Fruit fly (Drosophila melanogaster): Measurements from ENCODE around the gene Ugt36E1.

The Ugt36E1 gene

dm6 chr2L:18808754-18809329 lies 17.7 kb upstream of the Ugt36E1 start (continued):
- TF ChIP-seq CG4424 (GFP tag; optimal IDR thresholded peaks at IDR 0.05) (peak; percentile 26), CG12659 (GFP tag; optimal IDR thresholded peaks at IDR 0.05) (no peak), pan (optimal IDR thresholded peaks at IDR 0.05) (no peak), pan (GFP tag; optimal IDR thresholded peaks at IDR 0.05 in 1 of 2, IDR thresholded peaks at IDR 0.05 in 1 of 2) (no peak), chm (GFP tag; IDR thresholded peaks at IDR 0.05) (0 out of 2 replicates have a peak, but pooled peaks have one; percentile 18), ci (GFP tag; IDR thresholded peaks at IDR 0.05) (peak; percentile 53; the same call in 1 of the 3 replicates), Awh (GFP tag; IDR thresholded peaks at IDR 0.05) (peak; percentile 57; the same call in 1 of the 2 replicates), CG18262 (tag; optimal IDR thresholded peaks at IDR 0.05) (peak; percentile 38), Ssrp (tag; optimal IDR thresholded peaks at IDR 0.05) (peak; percentile 1), repo (GFP tag; optimal IDR thresholded peaks at IDR 0.05) (no peak), dysf (GFP tag; IDR thresholded peaks at IDR 0.05) (peak; percentile 24; the same call in 1 of the 3 replicates), CG9727 (GFP tag; optimal IDR thresholded peaks at IDR 0.05) (peak; percentile 60), CG17385 (GFP tag; optimal IDR thresholded peaks at IDR 0.05) (peak; percentile 9), gcm2 (GFP tag; optimal IDR thresholded peaks at IDR 0.05) (no peak), MTF-1 (GFP tag; optimal IDR thresholded peaks at IDR 0.05; ENCODE audit: borderline replicate concordance) (no peak), CG7839 (tag; optimal IDR thresholded peaks at IDR 0.05) (peak; percentile 36), CG10979 (tag; optimal IDR thresholded peaks at IDR 0.05) (peak; percentile 50), pum (GFP tag; optimal IDR thresholded peaks at IDR 0.05) (no peak), CG18599 (GFP tag; optimal IDR thresholded peaks at IDR 0.05) (peak; percentile 26), sens (GFP tag) (peak; percentile 65), CG30403 (GFP tag; optimal IDR thresholded peaks at IDR 0.05) (peak; percentile 31), CG12391 (tag; optimal IDR thresholded peaks at IDR 0.05) (peak; percentile 30), gce (GFP tag; IDR thresholded peaks at IDR 0.05) (0 out of 3 replicates have a peak, but pooled peaks have one; percentile 40), CG15269 (tag; optimal IDR thresholded peaks at IDR 0.05) (peak; percentile 19), Sox102F (GFP tag; optimal IDR thresholded peaks at IDR 0.05) (peak; percentile 8), Mrtf (GFP tag; IDR thresholded peaks at IDR 0.05) (no peak), Xrp1 (GFP tag; IDR thresholded peaks at IDR 0.05) (peak; percentile 61), CG15696 (tag; optimal IDR thresholded peaks at IDR 0.05) (peak; percentile 3)

- TF ChIP-seq gsb-n (tag; optimal IDR thresholded peaks at IDR 0.05) (peak; percentile 67), CG2889 (GFP tag; IDR thresholded peaks at IDR 0.05) (no peak), Antp (GFP tag; optimal IDR thresholded peaks at IDR 0.05) (no peak), Max (GFP tag; optimal IDR thresholded peaks at IDR 0.05) (no peak), CG4707 (GFP tag; optimal IDR thresholded peaks at IDR 0.05) (no peak), schlank (tag; optimal IDR thresholded peaks at IDR 0.05) (no peak), HLH3B (GFP tag; IDR thresholded peaks at IDR 0.05) (no peak), sug (tag; optimal IDR thresholded peaks at IDR 0.05) (no peak), Nf-YC (tag; optimal IDR thresholded peaks at IDR 0.05) (no peak), klu (GFP tag; IDR thresholded peaks at IDR 0.05) (no peak), CG31388 (GFP tag; optimal IDR thresholded peaks at IDR 0.05) (no peak), Eip74EF (GFP tag; optimal IDR thresholded peaks at IDR 0.05) (no peak), CG11560 (tag; IDR thresholded peaks at IDR 0.05) (no peak), Hey (tag; optimal IDR thresholded peaks at IDR 0.05) (peak; percentile 62), croc (GFP tag; conservative IDR thresholded peaks at IDR 0.05) (no peak), en (GFP tag; optimal IDR thresholded peaks at IDR 0.05) (no peak), pros (GFP tag; optimal IDR thresholded peaks at IDR 0.05) (peak; percentile 10), crc (GFP tag; optimal IDR thresholded peaks at IDR 0.05) (no peak), Sox102F (GFP tag; optimal IDR thresholded peaks at IDR 0.05) (no peak), dpn (GFP tag; optimal IDR thresholded peaks at IDR 0.05) (no peak), CG31365 (tag; optimal IDR thresholded peaks at IDR 0.05) (no peak), CG17802 (tag; optimal IDR thresholded peaks at IDR 0.05) (no peak), trem (tag; optimal IDR thresholded peaks at IDR 0.05) (no peak), odd (GFP tag; optimal IDR thresholded peaks at IDR 0.05) (no peak)
These were observed 17.1 kb upstream of the Ugt36E1 start for dm6 chr2L:18809486-18809885.
